Worm (Caenorhabditis elegans) whole organism, L4 larva: ENCODE results near the gene tag-120.

Source experiments
- D1046.2 ChIP-seq: fragments of 200-800 bp; sonication (Bioruptor generic); IDR thresholded peaks from 2 replicates; pipeline ENCODE4 v1.3.6; 2022; ENCODE audit warnings: missing genetic modification characterization, missing compliant biosample characterization
- F44E2.7 ChIP-seq: fragments of 200-800 bp; sonication (Bioruptor generic); IDR thresholded peaks from 2 replicates; pipeline ENCODE4 v2.1.2; 2022; ENCODE audit warnings: missing genetic modification characterization, missing compliant biosample characterization
- F49E8.2 ChIP-seq: sonication (generic microtip); optimal IDR thresholded peaks from 2 replicates; lab custom pipeline; 2016; ENCODE audit warnings: missing compliant biosample characterization, mild to moderate bottlenecking, missing genetic modification characterization, borderline replicate concordance
- Y48G9A.11 ChIP-seq: fragments of 200-800 bp; sonication (Bioruptor generic); IDR thresholded peaks from 2 replicates; pipeline ENCODE4 v1.3.6; 2022; ENCODE audit warnings: missing genetic modification reagents, missing genetic modification characterization, missing compliant biosample characterization
- ZK337.2 ChIP-seq: fragments of 200-800 bp; sonication (Bioruptor generic); IDR thresholded peaks from 2 replicates; pipeline ENCODE4 v1.3.6; 2022; ENCODE audit warnings: missing genetic modification reagents, missing genetic modification characterization, missing compliant biosample characterization
- aly-2 ChIP-seq: sonication (generic microtip); optimal IDR thresholded peaks from 2 replicates; lab custom pipeline; 2018; ENCODE audit warnings: missing biosample characterization, missing genetic modification characterization
- ama-1 ChIP-seq: fragments of 150-350 bp; optimal IDR thresholded peaks from 2 replicates; lab custom pipeline; 2014; ENCODE audit warnings: inconsistent platforms, mixed read lengths
- ceh-62 ChIP-seq: sonication (generic microtip); optimal IDR thresholded peaks from 2 replicates; lab custom pipeline; 2017; ENCODE audit warnings: missing biosample characterization, missing genetic modification characterization
- ceh-82 ChIP-seq: sonication (generic microtip); optimal IDR thresholded peaks from 2 replicates; lab custom pipeline; 2017; ENCODE audit warnings: missing biosample characterization, missing genetic modification characterization
- ces-1 ChIP-seq: fragments of 150-350 bp; sonication (generic microtip); optimal IDR thresholded peaks from 4 replicates; lab custom pipeline; 2014; ENCODE audit warnings: missing biosample characterization, missing genetic modification reagents, missing genetic modification characterization
- cey-2 ChIP-seq: sonication (generic microtip); optimal IDR thresholded peaks from 3 replicates; lab custom pipeline; 2017; ENCODE audit warnings: missing genetic modification characterization, mild to moderate bottlenecking, missing compliant biosample characterization, antibody characterized with exemption, borderline replicate concordance; ENCODE audit not compliant: insufficient read depth
- daf-16 ChIP-seq, 3 experiments: sonication (generic microtip); optimal IDR thresholded peaks; 2 replicates each; lab custom pipeline; 2016 to 2017; ENCODE audit warnings: missing genetic modification characterization in 3 of 3, missing genetic modification reagents in 3 of 3, mild to moderate bottlenecking in 2 of 3, missing compliant biosample characterization in 2 of 3, missing biosample characterization in 1 of 3, moderate library complexity in 1 of 3
- duxl-1 ChIP-seq: sonication (generic microtip); optimal IDR thresholded peaks from 2 replicates; lab custom pipeline; 2016; ENCODE audit warnings: mild to moderate bottlenecking, missing genetic modification characterization, moderate library complexity, missing compliant biosample characterization; ENCODE audit not compliant: poor library complexity
- dve-1 ChIP-seq: sonication (generic microtip); optimal IDR thresholded peaks from 2 replicates; lab custom pipeline; 2017; ENCODE audit warnings: antibody characterized with exemption, mild to moderate bottlenecking, missing genetic modification characterization, missing compliant biosample characterization; ENCODE audit not compliant: insufficient read depth
- gei-8 ChIP-seq: fragments of 200-800 bp; sonication (Bioruptor generic); optimal IDR thresholded peaks from 2 replicates; lab custom pipeline; 2018; ENCODE audit warnings: mild to moderate bottlenecking, missing genetic modification characterization, missing compliant biosample characterization
- lin-13 ChIP-seq: fragments of 150-350 bp; optimal IDR thresholded peaks from 2 replicates; lab custom pipeline; 2014; ENCODE audit warnings: missing biosample characterization, missing genetic modification reagents, missing genetic modification characterization
- lin-38 ChIP-seq: fragments of 200-800 bp; sonication (Bioruptor generic); IDR thresholded peaks from 2 replicates; pipeline ENCODE4 v1.3.6; 2022; ENCODE audit warnings: missing genetic modification reagents, missing genetic modification characterization, missing compliant biosample characterization
- lir-3 ChIP-seq: sonication (generic microtip); optimal IDR thresholded peaks from 2 replicates; lab custom pipeline; 2016; ENCODE audit warnings: mild to moderate bottlenecking, missing genetic modification characterization, missing compliant biosample characterization
- madf-9 ChIP-seq: fragments of 200-800 bp; sonication (Bioruptor generic); conservative IDR thresholded peaks from 2 replicates; pipeline ENCODE4 v1.3.6; 2022; ENCODE audit warnings: missing genetic modification reagents, missing genetic modification characterization, missing compliant biosample characterization
- mep-1 ChIP-seq: fragments of 150-350 bp; sonication (generic microtip); optimal IDR thresholded peaks from 3 replicates; lab custom pipeline; 2014; ENCODE audit warnings: missing biosample characterization, missing genetic modification characterization
- mxl-2 ChIP-seq: fragments of 200-800 bp; sonication (Bioruptor generic); conservative IDR thresholded peaks from 2 replicates; pipeline ENCODE4 v1.3.6; 2022; ENCODE audit warnings: missing genetic modification reagents, missing genetic modification characterization, missing compliant biosample characterization
- nhr-25 ChIP-seq: sonication (generic microtip); optimal IDR thresholded peaks from 2 replicates; lab custom pipeline; 2017; ENCODE audit warnings: missing genetic modification characterization, mild to moderate bottlenecking, missing compliant biosample characterization, antibody characterized with exemption, moderate library complexity, borderline replicate concordance; ENCODE audit not compliant: insufficient read depth
- nhr-28 ChIP-seq: fragments of 150-350 bp; optimal IDR thresholded peaks from 2 replicates; lab custom pipeline; 2014; ENCODE audit warnings: missing biosample characterization, missing genetic modification characterization
- nhr-41 ChIP-seq: fragments of 200-800 bp; sonication (Bioruptor generic); IDR thresholded peaks from 2 replicates; pipeline ENCODE4 v1.3.6; 2022; ENCODE audit warnings: missing genetic modification reagents, missing genetic modification characterization, missing compliant biosample characterization
- nhr-6 ChIP-seq: fragments of 150-350 bp; optimal IDR thresholded peaks from 2 replicates; lab custom pipeline; 2014; ENCODE audit warnings: missing biosample characterization, missing genetic modification characterization
- nhr-77 ChIP-seq: fragments of 150-350 bp; optimal IDR thresholded peaks from 2 replicates; lab custom pipeline; 2014; ENCODE audit warnings: missing biosample characterization, missing genetic modification characterization
- sdz-12 ChIP-seq: fragments of 200-800 bp; sonication (Bioruptor generic); optimal IDR thresholded peaks from 2 replicates; lab custom pipeline; 2018; ENCODE audit warnings: mild to moderate bottlenecking, missing genetic modification characterization, missing compliant biosample characterization
- set-16 ChIP-seq: fragments of 200-800 bp; sonication (Bioruptor generic); IDR thresholded peaks from 2 replicates; pipeline ENCODE4 v1.3.6; 2022; ENCODE audit warnings: missing genetic modification reagents, missing genetic modification characterization, missing compliant biosample characterization
- snpc-1.2 ChIP-seq: fragments of 200-800 bp; sonication (Bioruptor generic); IDR thresholded peaks from 2 replicates; pipeline ENCODE4 v1.3.6; 2022; ENCODE audit warnings: missing genetic modification reagents, missing genetic modification characterization, missing compliant biosample characterization
- spr-3 ChIP-seq: fragments of 200-800 bp; sonication (Bioruptor generic); optimal IDR thresholded peaks from 2 replicates; lab custom pipeline; 2018; ENCODE audit warnings: mild to moderate bottlenecking, missing genetic modification characterization, missing compliant biosample characterization
- tra-1 ChIP-seq: fragments of 200-800 bp; sonication (Bioruptor generic); IDR thresholded peaks from 2 replicates; pipeline ENCODE4 v1.3.6; 2022; ENCODE audit warnings: missing genetic modification reagents, missing genetic modification characterization, missing compliant biosample characterization
- unc-130 ChIP-seq: sonication (generic microtip); optimal IDR thresholded peaks from 2 replicates; lab custom pipeline; 2016; ENCODE audit warnings: missing genetic modification reagents, missing genetic modification characterization, missing compliant biosample characterization
- unc-39 ChIP-seq: sonication (generic microtip); optimal IDR thresholded peaks from 2 replicates; lab custom pipeline; 2017; ENCODE audit warnings: missing biosample characterization, missing genetic modification characterization
- unc-62 ChIP-seq, 3 experiments: fragments of 150-350 bp in 1 of 3; sonication (generic microtip); optimal IDR thresholded peaks in 2 of 3; peaks in 1 of 3; 1 replicate in 1 of 3; 2 replicates in 2 of 3; lab custom pipeline; 2014 to 2017; ENCODE audit warnings: missing biosample characterization in 3 of 3, missing genetic modification characterization in 3 of 3, missing genetic modification reagents in 3 of 3, missing genotype in 1 of 3

tag-120 gene

DNA sequence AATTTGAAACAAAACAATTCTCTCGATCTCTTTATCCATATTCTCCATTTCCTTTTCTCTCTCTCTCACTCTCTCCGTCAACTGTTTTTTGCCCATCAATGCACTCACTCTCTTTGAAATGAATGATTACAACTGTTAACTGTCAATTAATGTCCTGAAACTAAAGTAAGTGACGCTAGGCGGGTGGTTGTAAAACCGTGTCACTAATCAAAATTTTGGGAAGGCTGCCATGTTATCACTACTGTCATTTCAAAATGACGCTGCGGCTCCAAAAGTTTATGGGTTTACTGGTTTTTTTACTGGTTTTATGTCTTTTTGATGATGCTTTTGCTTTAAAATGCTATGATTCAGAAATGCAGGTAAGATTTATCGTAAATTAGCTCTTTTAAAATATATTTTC is 30.4 kb downstream of the tag-120 start, which contains the start of gene ZK287.9 (continued):
- TF ChIP-seq unc-130 (GFP tag; lab: Kevin White, UChicago), result no peak
- no peak for TF ChIP-seq sdz-12 (GFP tag; lab: Kevin White, UChicago)
- no peak for TF ChIP-seq mep-1
- no peak for TF ChIP-seq nhr-41 (GFP tag; lab: Robert Waterston, UW)
- TF ChIP-seq lin-38 (GFP tag; lab: Robert Waterston, UW), result no peak
- no peak for TF ChIP-seq duxl-1 (tag; lab: Kevin White, UChicago)
- no peak for TF ChIP-seq nhr-25 (tag; lab: Kevin White, UChicago)
- no peak for TF ChIP-seq F49E8.2
- TF ChIP-seq unc-39 (tag; lab: Kevin White, UChicago), result no peak
- no peak for TF ChIP-seq lir-3 (tag; lab: Kevin White, UChicago)
- TF ChIP-seq spr-3 (GFP tag; lab: Kevin White, UChicago), result no peak
- no peak for TF ChIP-seq ceh-82 (tag; lab: Kevin White, UChicago)
- no peak for TF ChIP-seq cey-2
- no peak for TF ChIP-seq Y48G9A.11 (GFP tag; lab: Robert Waterston, UW)
- no peak for TF ChIP-seq gei-8
- no peak for TF ChIP-seq aly-2 (tag; lab: Kevin White, UChicago)
- no peak for TF ChIP-seq ZK337.2 (GFP tag; lab: Robert Waterston, UW)
- no peak for TF ChIP-seq madf-9 (GFP tag; lab: Robert Waterston, UW)
- TF ChIP-seq nhr-28 (tag; lab: Kevin White, UChicago), result peak; percentile 43
- no peak for TF ChIP-seq nhr-77 (tag; lab: Kevin White, UChicago)
- no peak for TF ChIP-seq lin-13 (GFP tag; lab: Kevin White, UChicago)
- no peak for TF ChIP-seq set-16 (GFP tag; lab: Robert Waterston, UW)
- TF ChIP-seq tra-1 (GFP tag; lab: Robert Waterston, UW), result peak; percentile 58; the same call in 1 of the 2 replicates

ce11 chrV:9677977-9678376 is 31.6 kb downstream of the tag-120 start, which contains the start of gene cthd-1:
Gene cthd-1 (plus strand): TSS chrV:9678277.
- TF ChIP-seq mxl-2 (no peak), ceh-62 (no peak)
- TF ChIP-seq, all 104 proteins: peak for 0

DNA sequence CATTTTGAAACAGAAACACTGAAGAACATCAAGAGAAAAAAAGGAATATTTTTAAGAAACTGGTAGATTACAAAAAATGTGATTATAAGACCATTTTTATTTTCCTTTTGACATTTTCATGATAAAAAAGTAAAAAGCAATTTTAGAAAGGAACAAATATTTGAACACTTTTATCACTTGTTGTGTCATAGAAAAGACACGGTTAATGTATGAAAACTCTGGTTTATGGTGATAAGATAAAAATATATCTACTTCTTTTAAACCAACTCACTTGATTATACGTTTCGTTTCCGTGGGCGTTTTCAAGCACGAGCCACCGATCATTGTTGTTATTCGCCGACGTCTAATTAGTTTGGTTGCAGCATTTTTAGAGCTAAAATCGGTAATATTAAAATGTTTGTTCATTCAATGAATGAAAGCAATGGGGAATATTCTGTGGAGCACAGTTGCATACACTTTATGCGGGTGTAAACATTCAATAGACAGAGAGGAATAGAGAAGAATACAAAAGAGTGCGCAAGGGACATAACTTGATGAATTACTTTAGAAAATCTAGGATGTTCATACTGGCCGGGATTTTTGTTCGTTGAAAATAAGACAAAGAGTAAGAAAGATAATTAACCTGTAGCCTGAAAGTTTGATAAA is 36.3 kb downstream of the tag-120 start, which contains the start of gene sulp-8:
Gene sulp-8, minus strand, starts transcription at position 469 of the 645 bp plus-strand sequence.
- TF ChIP-seq unc-62 (GFP tag; optimal IDR thresholded peaks at IDR 0.05 in 1 of 2; lab: Kevin White, UChicago), result no peak
- no peak for TF ChIP-seq unc-62 (tag; optimal IDR thresholded peaks at IDR 0.05; lab: Kevin White, UChicago)
- no peak for TF ChIP-seq ama-1 (lab: Kevin White, UChicago)
- no peak for TF ChIP-seq snpc-1.2 (GFP tag; lab: Robert Waterston, UW)
- TF ChIP-seq ceh-82 (tag; lab: Kevin White, UChicago), result no peak
- TF ChIP-seq F44E2.7 (GFP tag; lab: Robert Waterston, UW), result no peak
- TF ChIP-seq D1046.2 (GFP tag; lab: Robert Waterston, UW), result no peak
- TF ChIP-seq ZK337.2 (GFP tag; lab: Robert Waterston, UW), result no peak
- TF ChIP-seq dve-1, result peak; percentile 25
- TF ChIP-seq nhr-28 (tag; lab: Kevin White, UChicago), result peak; percentile 30
- TF ChIP-seq daf-16 (GFP tag; optimal IDR thresholded peaks at IDR 0.05; lab: Kevin White, UChicago), result no peak
- TF ChIP-seq daf-16 (tag; optimal IDR thresholded peaks at IDR 0.05; lab: Kevin White, UChicago), result peak; percentile 63
- TF ChIP-seq nhr-6 (tag; lab: Kevin White, UChicago), result no peak
- no peak for TF ChIP-seq lir-3 (tag; lab: Kevin White, UChicago)
- TF ChIP-seq ces-1 (GFP tag; lab: Kevin White, UChicago), result no peak
